Worm (Caenorhabditis elegans): ENCODE measurements around the gene F53F8.6.

The F53F8.6 gene

DNA sequence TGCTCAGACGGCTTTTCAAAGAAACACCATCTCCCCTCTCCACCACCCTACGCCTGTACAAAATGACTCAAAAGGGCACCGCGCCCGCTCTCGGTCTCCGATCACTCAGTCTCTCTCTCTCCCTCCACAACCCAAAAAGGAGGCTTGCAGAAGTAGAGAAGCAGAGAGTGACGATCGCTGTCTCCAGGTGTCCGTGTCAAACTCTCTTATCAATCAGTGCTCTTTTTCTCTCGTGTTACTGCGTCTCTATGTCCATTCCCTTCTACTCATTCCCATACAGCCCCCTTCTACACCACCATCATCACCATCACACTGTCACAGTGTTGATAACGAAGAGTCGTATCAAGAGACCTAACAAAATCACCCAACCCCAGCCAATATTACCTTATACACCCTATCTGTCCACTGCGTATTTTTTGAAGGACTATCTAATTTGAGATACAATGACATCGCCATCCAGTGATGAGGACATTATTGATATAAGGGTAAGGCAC lies 48.6 kb downstream of the F53F8.6 start, which contains the start of gene pha-4 (continued):
- TF ChIP-seq lim-7 (GFP tag; IDR thresholded peaks at IDR 0.05) (no peak), F26F4.8 (GFP tag; conservative IDR thresholded peaks at IDR 0.05) (no peak), dmd-8 (GFP tag; IDR thresholded peaks at IDR 0.05) (no peak), ceh-44 (GFP tag; IDR thresholded peaks at IDR 0.05) (no peak), unc-62 (GFP tag; optimal IDR thresholded peaks at IDR 0.05 in 1 of 2) (no peak), unc-62 (tag; optimal IDR thresholded peaks at IDR 0.05) (no peak), duxl-1 (tag; optimal IDR thresholded peaks at IDR 0.05; ENCODE audit: poor library complexity) (no peak), hlh-30 (tag; optimal IDR thresholded peaks at IDR 0.05; ENCODE audit: insufficient read depth) (peak; percentile 54), mep-1 (tag; optimal IDR thresholded peaks at IDR 0.05) (peak; percentile 52), nhr-6 (tag; optimal IDR thresholded peaks at IDR 0.05) (peak; percentile 65), lin-1 (GFP tag; IDR thresholded peaks at IDR 0.05) (no peak; the same call in 1 of the 2 replicates), hif-1 (tag; optimal IDR thresholded peaks at IDR 0.05) (peak in 1 of 2 experiments; percentile 8), sdz-12 (GFP tag; optimal IDR thresholded peaks at IDR 0.05) (no peak), mxl-3 (GFP tag; optimal IDR thresholded peaks at IDR 0.05) (peak; percentile 76), F10B5.3 (tag; optimal IDR thresholded peaks at IDR 0.05) (no peak), nhr-28 (tag; optimal IDR thresholded peaks at IDR 0.05) (peak; percentile 31), daf-8 (GFP tag; IDR thresholded peaks at IDR 0.05) (no peak), zfp-2 (tag; optimal IDR thresholded peaks at IDR 0.05) (no peak), daf-16 (GFP tag; optimal IDR thresholded peaks at IDR 0.05) (no peak), daf-16 (tag; optimal IDR thresholded peaks at IDR 0.05) (peak; percentile 45), Y48G9A.11 (GFP tag; IDR thresholded peaks at IDR 0.05) (no peak), dmd-6 (GFP tag; IDR thresholded peaks at IDR 0.05) (peak; percentile 64; the same call in 1 of the 2 replicates), attf-4 (tag; optimal IDR thresholded peaks at IDR 0.05) (no peak), nhr-102 (tag; optimal IDR thresholded peaks at IDR 0.05) (peak; percentile 32), dmd-9 (GFP tag; IDR thresholded peaks at IDR 0.05) (no peak), dpl-1 (GFP tag; optimal IDR thresholded peaks at IDR 0.05) (no peak), lin-39 (tag; optimal IDR thresholded peaks at IDR 0.05) (no peak), ceh-20 (GFP tag; IDR thresholded peaks at IDR 0.05) (no peak), nhr-42 (GFP tag; IDR thresholded peaks at IDR 0.05) (no peak), snpc-1.2 (GFP tag; IDR thresholded peaks at IDR 0.05) (0 out of 2 replicates have a peak, but pooled peaks have one; percentile 28), ceh-32 (tag; optimal IDR thresholded peaks at IDR 0.05; ENCODE audit: poor library complexity) (no peak), hlh-11 (tag; optimal IDR thresholded peaks at IDR 0.05) (peak; percentile 88), hmg-1.1 (GFP tag; IDR thresholded peaks at IDR 0.05) (no peak), gei-8 (GFP tag; optimal IDR thresholded peaks at IDR 0.05) (no peak), ZK337.2 (GFP tag; IDR thresholded peaks at IDR 0.05) (no peak), lin-13 (GFP tag; optimal IDR thresholded peaks at IDR 0.05) (no peak), mdl-1 (tag; optimal IDR thresholded peaks at IDR 0.05) (no peak), lir-3 (tag; optimal IDR thresholded peaks at IDR 0.05) (no peak), nhr-237 (tag; optimal IDR thresholded peaks at IDR 0.05) (no peak), fkh-10 (GFP tag; optimal IDR thresholded peaks at IDR 0.05) (no peak), Y105C5A.15 (GFP tag; IDR thresholded peaks at IDR 0.05) (no peak), daf-19 (GFP tag; conservative IDR thresholded peaks at IDR 0.05) (no peak), unc-39 (tag; optimal IDR thresholded peaks at IDR 0.05) (no peak), Y75B8A.6 (GFP tag; IDR thresholded peaks at IDR 0.05) (no peak), unc-130 (GFP tag; optimal IDR thresholded peaks at IDR 0.05) (no peak), F44E2.7 (GFP tag; IDR thresholded peaks at IDR 0.05) (no peak), aha-1 (tag) (peak; percentile 23), nhr-25 (tag; optimal IDR thresholded peaks at IDR 0.05; ENCODE audit: borderline replicate concordance, insufficient read depth) (no peak), zip-2 (tag; optimal IDR thresholded peaks at IDR 0.05) (no peak), egl-43 (GFP tag; IDR thresholded peaks at IDR 0.05) (no peak), ctbp-1 (GFP tag; IDR thresholded peaks at IDR 0.05) (no peak), ceh-28 (tag; optimal IDR thresholded peaks at IDR 0.05) (no peak)

Measured in whole organism, L4 larva.